Worm (Caenorhabditis elegans): ENCODE data around the gene F15G9.1.

DNA sequence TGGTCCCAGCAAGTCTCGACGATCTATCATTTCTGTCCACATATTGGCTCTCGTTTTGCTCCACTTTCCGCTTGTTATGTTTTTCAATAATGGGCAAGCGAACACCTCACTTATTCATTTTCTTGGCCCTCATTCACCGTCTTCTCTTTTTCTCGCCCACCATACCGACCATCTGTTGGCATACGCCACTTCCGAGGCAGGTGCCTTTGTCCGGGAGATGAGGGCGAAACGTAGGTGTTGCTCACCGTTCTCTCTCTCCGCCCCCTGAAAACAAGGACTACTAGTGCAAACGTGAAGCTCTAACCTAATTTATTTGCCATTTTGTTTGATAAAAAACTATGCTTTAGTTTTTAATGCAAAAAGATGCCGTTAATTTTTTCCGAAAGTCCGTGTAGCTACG, 8.5 kb upstream of the F15G9.1 start:
- TF ChIP-seq ama-1 (optimal IDR thresholded peaks at IDR 0.05) (no peak), scrt-1 (GFP tag; IDR thresholded peaks at IDR 0.05) (no peak), sea-1 (GFP tag; conservative IDR thresholded peaks at IDR 0.05) (no peak), hmg-4 (GFP tag; optimal IDR thresholded peaks at IDR 0.05) (no peak), ceh-36 (tag; optimal IDR thresholded peaks at IDR 0.05) (no peak), tbx-37 (GFP tag; conservative IDR thresholded peaks at IDR 0.05) (no peak), aly-1 (tag; optimal IDR thresholded peaks at IDR 0.05) (no peak), tbx-11 (GFP tag; IDR thresholded peaks at IDR 0.05) (no peak), flt-1 (GFP tag; IDR thresholded peaks at IDR 0.05) (no peak), tra-4 (tag; optimal IDR thresholded peaks at IDR 0.05) (no peak), hmbx-1 (tag; optimal IDR thresholded peaks at IDR 0.05) (no peak)
